Worm (Caenorhabditis elegans): ENCODE data around the gene C25F9.14.
A peak's percentile ranks its signal among the peaks of the same experiment; 100 is the strongest.

The C25F9.14 gene

DNA sequence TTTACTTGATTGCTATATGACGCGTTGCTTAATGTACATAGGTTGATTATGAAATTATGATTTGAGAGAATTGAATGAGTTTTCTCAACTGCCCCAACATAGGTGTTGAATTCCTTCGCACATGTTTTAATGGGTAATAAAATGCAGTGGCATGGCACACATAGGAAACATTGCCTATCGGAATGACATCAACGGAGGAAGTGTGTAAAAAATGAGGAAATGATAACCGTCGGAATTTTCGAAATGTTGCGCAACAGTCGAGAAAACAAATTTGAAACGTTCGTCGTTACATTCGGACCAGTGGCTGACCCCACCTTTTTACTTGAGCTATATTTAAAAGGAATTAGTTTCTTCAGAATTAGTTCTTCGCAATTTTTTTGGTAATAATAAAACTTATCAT is 4.3 kb upstream of the C25F9.14 start (continued):
- no peak for TF ChIP-seq arid-1 (GFP tag; conservative IDR thresholded peaks at IDR 0.05)
- TF ChIP-seq aha-1 (tag) = peak; percentile 76
- no peak for TF ChIP-seq unc-39 (tag; optimal IDR thresholded peaks at IDR 0.05)
- TF ChIP-seq duxl-1 (tag; optimal IDR thresholded peaks at IDR 0.05; ENCODE audit: poor library complexity) = no peak
- no peak for TF ChIP-seq mxl-3 (GFP tag; optimal IDR thresholded peaks at IDR 0.05)
- no peak for TF ChIP-seq dmd-8 (GFP tag; IDR thresholded peaks at IDR 0.05)
- no peak for TF ChIP-seq nhr-102 (tag; optimal IDR thresholded peaks at IDR 0.05)
- no peak for TF ChIP-seq daf-12 (tag; optimal IDR thresholded peaks at IDR 0.05)

DNA sequence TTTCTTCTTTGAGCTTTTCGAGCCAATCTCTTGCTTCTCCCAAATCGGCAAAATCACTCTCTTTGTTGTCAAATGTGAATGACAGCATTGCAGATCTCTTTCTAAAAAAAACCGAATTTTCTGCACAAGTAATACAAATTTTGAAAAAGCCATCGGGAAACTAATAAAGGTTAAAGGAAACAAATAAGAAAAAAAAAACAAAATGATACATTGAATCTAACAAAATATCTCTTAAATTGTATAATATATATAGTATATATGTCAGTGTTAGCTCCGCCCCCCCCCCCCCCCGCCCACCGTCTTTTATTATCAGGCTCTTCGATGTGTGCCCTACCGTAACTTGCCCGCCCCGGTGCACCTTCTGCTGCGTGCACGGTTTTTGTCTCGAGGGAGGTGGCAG is 3.3 kb upstream of the C25F9.14 start, which contains the start of gene C25F9.11:
C25F9.11 (minus strand) TSS at position 101 of the 400 bp plus-strand sequence.
- no peak for TF ChIP-seq daf-16 (GFP tag; optimal IDR thresholded peaks at IDR 0.05)
- no peak for TF ChIP-seq daf-16 (tag; optimal IDR thresholded peaks at IDR 0.05)
- no peak for TF ChIP-seq madf-5 (GFP tag; IDR thresholded peaks at IDR 0.05)
- no peak for TF ChIP-seq daf-12 (tag; optimal IDR thresholded peaks at IDR 0.05)
- TF ChIP-seq zfp-2 (tag; optimal IDR thresholded peaks at IDR 0.05) = no peak
- no peak for TF ChIP-seq lin-38 (GFP tag; IDR thresholded peaks at IDR 0.05)
- no peak for TF ChIP-seq dpl-1 (GFP tag; optimal IDR thresholded peaks at IDR 0.05)
- no peak for TF ChIP-seq dmd-6 (GFP tag; IDR thresholded peaks at IDR 0.05)
- no peak for TF ChIP-seq nhr-76 (tag; optimal IDR thresholded peaks at IDR 0.05)
- no peak for TF ChIP-seq ces-1 (GFP tag; optimal IDR thresholded peaks at IDR 0.05)
- TF ChIP-seq rbr-2 (tag; optimal IDR thresholded peaks at IDR 0.05) = no peak
- no peak for TF ChIP-seq snpc-1.2 (GFP tag; IDR thresholded peaks at IDR 0.05)

ce11 chrV:19433806-19434437 is 2.4 kb upstream of the C25F9.14 start, which contains the start of gene C25F9.16:
TSS of gene C25F9.16 (plus strand) at chrV:19434387.
- TF ChIP-seq daf-16 (GFP tag; optimal IDR thresholded peaks at IDR 0.05) (no peak), daf-16 (tag; optimal IDR thresholded peaks at IDR 0.05) (peak; percentile 33), jun-1 (tag; optimal IDR thresholded peaks at IDR 0.05) (no peak), php-3 (GFP tag; IDR thresholded peaks at IDR 0.05) (peak; percentile 90), daf-8 (GFP tag; IDR thresholded peaks at IDR 0.05) (no peak), pqm-1 (tag; optimal IDR thresholded peaks at IDR 0.05) (peak; percentile 42), aha-1 (tag) (peak; percentile 72), ceh-20 (GFP tag; IDR thresholded peaks at IDR 0.05) (0 out of 2 replicates have a peak, but pooled peaks have one; percentile 26), unc-130 (GFP tag; optimal IDR thresholded peaks at IDR 0.05) (no peak), ceh-82 (tag; optimal IDR thresholded peaks at IDR 0.05) (no peak), nhr-28 (tag; optimal IDR thresholded peaks at IDR 0.05) (peak; percentile 24)

- TF ChIP-seq daf-16 (GFP tag; optimal IDR thresholded peaks at IDR 0.05) (no peak), daf-16 (tag; optimal IDR thresholded peaks at IDR 0.05) (peak; percentile 72), lsy-2 (tag; optimal IDR thresholded peaks at IDR 0.05) (peak in 1 of 2 experiments; percentile 4), gei-8 (GFP tag; optimal IDR thresholded peaks at IDR 0.05) (no peak), pha-4 (GFP tag; IDR thresholded peaks at IDR 0.05) (no peak), pha-4 (tag; optimal IDR thresholded peaks at IDR 0.05) (no peak), spr-1 (tag; optimal IDR thresholded peaks at IDR 0.05) (no peak), F44E2.7 (GFP tag; IDR thresholded peaks at IDR 0.05) (no peak), dve-1 (tag; optimal IDR thresholded peaks at IDR 0.05; ENCODE audit: insufficient read depth) (peak; percentile 27), ceh-62 (tag; optimal IDR thresholded peaks at IDR 0.05) (no peak), hif-1 (tag; optimal IDR thresholded peaks at IDR 0.05) (no peak), D1046.2 (GFP tag; IDR thresholded peaks at IDR 0.05) (no peak), nhr-28 (tag; optimal IDR thresholded peaks at IDR 0.05) (peak; percentile 34), lin-38 (GFP tag; IDR thresholded peaks at IDR 0.05) (no peak), lim-7 (GFP tag; IDR thresholded peaks at IDR 0.05) (no peak)
Measured at ce11 chrV:19443599-19443998, 7.3 kb downstream of the C25F9.14 start.
